Fruit fly (Drosophila melanogaster) whole organism, embryonic: ENCODE data around the gene Ntf-2r.

Experiments
- Adf1 ChIP-seq: fragments of 200-800 bp; sonication (Bioruptor generic); IDR thresholded peaks from 2 replicates; pipeline ENCODE4 v1.3.6; 2022; ENCODE audit warnings: missing biosample characterization, missing genetic modification characterization
- C15 ChIP-seq: fragments of 200-800 bp; sonication (Bioruptor generic); IDR thresholded peaks from 3 replicates; pipeline ENCODE4 v1.3.6; 2022; ENCODE audit warnings: missing biosample characterization, missing genetic modification characterization
- CG10321 ChIP-seq: fragments of 200-800 bp; sonication (Bioruptor generic); IDR thresholded peaks from 2 replicates; pipeline ENCODE4 v1.3.6; 2022; ENCODE audit warnings: missing biosample characterization, missing genetic modification characterization
- CG10959 ChIP-seq: fragments of 200-800 bp; sonication (Bioruptor generic); IDR thresholded peaks from 2 replicates; pipeline ENCODE4 v1.3.6; 2022; ENCODE audit warnings: missing biosample characterization, missing genetic modification characterization
- CG11247 ChIP-seq: fragments of 200-800 bp; sonication (Bioruptor generic); IDR thresholded peaks from 2 replicates; pipeline ENCODE4 v1.3.6; 2022; ENCODE audit warnings: missing biosample characterization, missing genetic modification characterization
- CG11456 ChIP-seq: fragments of 200-800 bp; sonication (Bioruptor generic); IDR thresholded peaks from 3 replicates; pipeline ENCODE4 v1.3.6; 2022; ENCODE audit warnings: missing biosample characterization, missing genetic modification characterization
- CG11723 ChIP-seq: fragments of 200-800 bp; sonication (Bioruptor generic); optimal IDR thresholded peaks from 2 replicates; lab custom pipeline; 2017; ENCODE audit warnings: missing biosample characterization, mild to moderate bottlenecking, missing genetic modification characterization
- CG13296 ChIP-seq: fragments of 200-800 bp; sonication (Bioruptor generic); optimal IDR thresholded peaks from 3 replicates; lab custom pipeline; 2018; ENCODE audit warnings: missing biosample characterization, mild to moderate bottlenecking, missing genetic modification characterization
- CG14441 ChIP-seq: fragments of 200-800 bp; sonication (Bioruptor generic); IDR thresholded peaks from 2 replicates; pipeline ENCODE4 v1.3.6; 2022; ENCODE audit warnings: missing biosample characterization, missing genetic modification characterization
- CG14710 ChIP-seq: fragments of 200-800 bp; sonication (Bioruptor generic); optimal IDR thresholded peaks from 3 replicates; lab custom pipeline; 2019; ENCODE audit warnings: missing biosample characterization, mild to moderate bottlenecking, missing genetic modification characterization, moderate library complexity
- CG14965 ChIP-seq: fragments of 200-800 bp; sonication (Bioruptor generic); optimal IDR thresholded peaks from 2 replicates; lab custom pipeline; 2016; ENCODE audit warnings: missing biosample characterization, missing genetic modification characterization, borderline replicate concordance
- CG16863 ChIP-seq: fragments of 200-800 bp; sonication (Bioruptor generic); optimal IDR thresholded peaks from 3 replicates; lab custom pipeline; 2016; ENCODE audit warnings: missing biosample characterization, missing genetic modification characterization
- CG17361 ChIP-seq: fragments of 200-800 bp; sonication (Bioruptor generic); IDR thresholded peaks from 3 replicates; pipeline ENCODE4 v1.3.6; 2022; ENCODE audit warnings: missing biosample characterization, missing genetic modification characterization
- CG17385 ChIP-seq: fragments of 200-800 bp; sonication (Bioruptor generic); optimal IDR thresholded peaks from 3 replicates; lab custom pipeline; 2018; ENCODE audit warnings: missing biosample characterization, mild to moderate bottlenecking, missing genetic modification characterization
- CG18262 ChIP-seq: fragments of 200-800 bp; optimal IDR thresholded peaks from 3 replicates; lab custom pipeline; 2019; ENCODE audit warnings: missing biosample characterization, mild to moderate bottlenecking, missing genetic modification characterization, moderate library complexity
- CG3065 ChIP-seq: fragments of 200-800 bp; sonication (Bioruptor generic); optimal IDR thresholded peaks from 2 replicates; lab custom pipeline; 2016; ENCODE audit warnings: missing biosample characterization, missing genetic modification characterization
- CG5953 ChIP-seq: fragments of 200-800 bp; sonication (Bioruptor generic); IDR thresholded peaks from 2 replicates; pipeline ENCODE4 v1.3.6; 2022; ENCODE audit warnings: missing biosample characterization, missing genetic modification characterization
- CG6765 ChIP-seq: fragments of 200-800 bp; sonication (Bioruptor generic); optimal IDR thresholded peaks from 3 replicates; lab custom pipeline; 2017; ENCODE audit warnings: missing biosample characterization, mild to moderate bottlenecking, missing genetic modification characterization
- CG7271 ChIP-seq: fragments of 200-800 bp; sonication (Bioruptor generic); optimal IDR thresholded peaks from 2 replicates; lab custom pipeline; 2018; ENCODE audit warnings: missing biosample characterization, mild to moderate bottlenecking, missing genetic modification characterization, moderate library complexity
- CG7839 ChIP-seq: fragments of 200-800 bp; sonication (Bioruptor generic); optimal IDR thresholded peaks from 3 replicates; lab custom pipeline; 2018; ENCODE audit warnings: missing biosample characterization, mild to moderate bottlenecking, missing genetic modification characterization, moderate library complexity
- CG9437 ChIP-seq: fragments of 200-800 bp; sonication (Bioruptor generic); optimal IDR thresholded peaks from 2 replicates; lab custom pipeline; 2018; ENCODE audit warnings: missing biosample characterization, mild to moderate bottlenecking, missing genetic modification characterization
- CG9932 ChIP-seq: fragments of 200-800 bp; sonication (Bioruptor generic); IDR thresholded peaks from 2 replicates; pipeline ENCODE4 v1.3.6; 2022; ENCODE audit warnings: missing biosample characterization, missing genetic modification characterization
- Camta ChIP-seq: fragments of 200-800 bp; sonication (Bioruptor generic); optimal IDR thresholded peaks from 2 replicates; lab custom pipeline; 2016; ENCODE audit warnings: missing biosample characterization, missing genetic modification characterization
- Chrac-16 ChIP-seq: fragments of 200-800 bp; sonication (Bioruptor generic); optimal IDR thresholded peaks from 3 replicates; lab custom pipeline; 2016; ENCODE audit warnings: missing biosample characterization, missing genetic modification characterization
- HLHmδ ChIP-seq: fragments of 200-800 bp; sonication (Bioruptor generic); optimal IDR thresholded peaks from 2 replicates; lab custom pipeline; 2018; ENCODE audit warnings: missing biosample characterization, mild to moderate bottlenecking, missing genetic modification characterization, moderate library complexity
- HmgZ ChIP-seq: fragments of 200-800 bp; sonication (Bioruptor generic); optimal IDR thresholded peaks from 2 replicates; lab custom pipeline; 2018; ENCODE audit warnings: missing biosample characterization, mild to moderate bottlenecking, missing genetic modification characterization
- Lhr ChIP-seq: fragments of 200-800 bp; sonication (Bioruptor generic); optimal IDR thresholded peaks from 3 replicates; lab custom pipeline; 2017; ENCODE audit warnings: mild to moderate bottlenecking, missing biosample characterization, missing genetic modification reagents, missing genetic modification characterization
- MESR4 ChIP-seq: fragments of 200-800 bp; sonication (Bioruptor generic); optimal IDR thresholded peaks from 2 replicates; lab custom pipeline; 2018; ENCODE audit warnings: missing biosample characterization, mild to moderate bottlenecking, missing genetic modification characterization, moderate library complexity
- Med ChIP-seq: fragments of 200-800 bp; sonication (Bioruptor generic); peaks from one replicate; lab custom pipeline; 2016; ENCODE audit warnings: missing biosample characterization, missing genetic modification characterization, mild to moderate bottlenecking, inconsistent platforms, moderate library complexity
- Mes4 ChIP-seq: fragments of 200-800 bp; sonication (Bioruptor generic); optimal IDR thresholded peaks from 2 replicates; lab custom pipeline; 2016; ENCODE audit warnings: missing biosample characterization, missing genetic modification characterization
- Pdp1 ChIP-seq, 2 experiments: fragments of 200-800 bp; sonication (Bioruptor generic); optimal IDR thresholded peaks; 3 replicates each; lab custom pipeline; 2016; ENCODE audit warnings: missing biosample characterization in 2 of 2, missing genetic modification characterization in 2 of 2, mild to moderate bottlenecking in 1 of 2, moderate library complexity in 1 of 2
- Rfx ChIP-seq: fragments of 200-800 bp; sonication (Bioruptor generic); IDR thresholded peaks from 2 replicates; pipeline ENCODE4 v1.3.6; 2022; ENCODE audit warnings: missing biosample characterization, missing genetic modification characterization
- Sry-β ChIP-seq: fragments of 200-800 bp; sonication (Bioruptor generic); optimal IDR thresholded peaks from 2 replicates; lab custom pipeline; 2018; ENCODE audit warnings: missing biosample characterization, mild to moderate bottlenecking, missing genetic modification characterization, moderate library complexity
- TFAM ChIP-seq: fragments of 200-800 bp; sonication (Bioruptor generic); optimal IDR thresholded peaks from 2 replicates; lab custom pipeline; 2017; ENCODE audit warnings: missing biosample characterization, missing genetic modification characterization, inconsistent platforms
- ash1 ChIP-seq: fragments of 200-800 bp; sonication (Bioruptor generic); optimal IDR thresholded peaks from 2 replicates; lab custom pipeline; 2018; ENCODE audit warnings: missing biosample characterization, mild to moderate bottlenecking, missing genetic modification characterization
- fu2 ChIP-seq: fragments of 200-800 bp; sonication (Bioruptor generic); optimal IDR thresholded peaks from 2 replicates; lab custom pipeline; 2016; ENCODE audit warnings: missing biosample characterization, missing genetic modification characterization
- her ChIP-seq: fragments of 200-800 bp; sonication (Bioruptor generic); optimal IDR thresholded peaks from 2 replicates; lab custom pipeline; 2016; ENCODE audit warnings: missing biosample characterization, missing genetic modification characterization
- hkb ChIP-seq, 2 experiments: fragments of 200-800 bp in 1 of 2; fragments of >200 bp in 1 of 2; sonication (Bioruptor generic) in 1 of 2; IDR thresholded peaks in 1 of 2; optimal IDR thresholded peaks in 1 of 2; 2 replicates each; pipeline versions ENCODE4 v1.3.6 to Lab custom; 2017 to 2022; ENCODE audit warnings: missing biosample characterization in 1 of 2, missing genetic modification characterization in 1 of 2
- jigr1 ChIP-seq: fragments of 200-800 bp; sonication (Bioruptor generic); IDR thresholded peaks from 3 replicates; pipeline ENCODE4 v1.3.6; 2022; ENCODE audit warnings: missing biosample characterization, missing genetic modification characterization
- knrl ChIP-seq: fragments of 200-800 bp; sonication (Bioruptor generic); IDR thresholded peaks from 3 replicates; pipeline ENCODE4 v1.3.6; 2022; ENCODE audit warnings: missing biosample characterization, missing genetic modification characterization; ENCODE audit not compliant: partially characterized antibody
- lmd ChIP-seq: fragments of 200-800 bp; sonication (Bioruptor generic); IDR thresholded peaks from 2 replicates; pipeline ENCODE4 v1.3.6; 2022; ENCODE audit warnings: missing biosample characterization, missing genetic modification characterization
- mld ChIP-seq: fragments of 200-800 bp; sonication (Bioruptor generic); IDR thresholded peaks from 3 replicates; pipeline ENCODE4 v1.3.6; 2022; ENCODE audit warnings: missing biosample characterization, missing genetic modification characterization; ENCODE audit not compliant: partially characterized antibody
- pita ChIP-seq: fragments of 200-800 bp; sonication (Bioruptor generic); optimal IDR thresholded peaks from 2 replicates; lab custom pipeline; 2017; ENCODE audit warnings: missing biosample characterization, mild to moderate bottlenecking, missing genetic modification characterization
- pzg ChIP-seq: fragments of 200-800 bp; sonication (Bioruptor generic); optimal IDR thresholded peaks from 3 replicates; lab custom pipeline; 2018; ENCODE audit warnings: missing biosample characterization, mild to moderate bottlenecking, missing genetic modification characterization, moderate library complexity
- scrt ChIP-seq: fragments of 200-800 bp; sonication (Bioruptor generic); optimal IDR thresholded peaks from 2 replicates; lab custom pipeline; 2018; ENCODE audit warnings: missing biosample characterization, mild to moderate bottlenecking, missing genetic modification characterization, moderate library complexity
- slbo ChIP-seq: fragments of 200-800 bp; sonication (Bioruptor generic); IDR thresholded peaks from 2 replicates; pipeline ENCODE4 v1.3.6; 2022; ENCODE audit warnings: missing biosample characterization, missing genetic modification characterization
- so ChIP-seq: fragments of 200-800 bp; sonication (Bioruptor generic); IDR thresholded peaks from 3 replicates; pipeline ENCODE4 v1.3.6; 2022; ENCODE audit warnings: missing biosample characterization, missing genetic modification characterization
- trh ChIP-seq: fragments of 200-800 bp; sonication (Bioruptor generic); optimal IDR thresholded peaks from 2 replicates; lab custom pipeline; 2016; ENCODE audit warnings: missing biosample characterization, missing genetic modification characterization
- wek ChIP-seq: fragments of 200-800 bp; sonication (Bioruptor generic); optimal IDR thresholded peaks from 3 replicates; lab custom pipeline; 2018; ENCODE audit warnings: missing biosample characterization, mild to moderate bottlenecking, missing genetic modification characterization, moderate library complexity
- zen ChIP-seq: fragments of 200-800 bp; sonication (Bioruptor generic); optimal IDR thresholded peaks from 3 replicates; lab custom pipeline; 2018; ENCODE audit warnings: missing biosample characterization, mild to moderate bottlenecking, missing genetic modification characterization, moderate library complexity

The Ntf-2r gene

dm6 chr2L:18441220-18441619 lies 13.2 kb upstream of the Ntf-2r start (continued):
- peak; percentile 37; the same call in 1 of the 2 replicates for TF ChIP-seq CG11247 (GFP tag; lab: Robert Waterston, UW)
- TF ChIP-seq Chrac-16 (GFP tag; lab: Kevin White, UChicago) = peak; percentile 0
- TF ChIP-seq CG11456 (GFP tag; lab: Robert Waterston, UW) = peak; percentile 78
- TF ChIP-seq CG17361 (GFP tag; lab: Robert Waterston, UW) = peak; percentile 42; the same call in 1 of the 3 replicates
- TF ChIP-seq fu2 (GFP tag; lab: Kevin White, UChicago) = peak; percentile 28
- no peak for TF ChIP-seq ash1
- TF ChIP-seq CG13296 (GFP tag; lab: Kevin White, UChicago) = no peak
- no peak for TF ChIP-seq Camta (GFP tag; lab: Kevin White, UChicago)
- peak; percentile 64 for TF ChIP-seq slbo
- no peak for TF ChIP-seq TFAM (GFP tag; lab: Kevin White, UChicago)
- TF ChIP-seq CG9437 (GFP tag; lab: Kevin White, UChicago) = no peak
- no peak for TF ChIP-seq jigr1
- TF ChIP-seq wek (GFP tag; lab: Kevin White, UChicago) = no peak
- TF ChIP-seq CG11723 = no peak
- TF ChIP-seq CG14710 (tag; lab: Kevin White, UChicago) = peak; percentile 23
- TF ChIP-seq MESR4 (GFP tag; lab: Kevin White, UChicago) = no peak
- TF ChIP-seq CG7839 (tag; lab: Kevin White, UChicago) = peak; percentile 39
- TF ChIP-seq CG18262 (tag; lab: Kevin White, UChicago) = peak; percentile 4
- no peak for TF ChIP-seq pzg (GFP tag; lab: Kevin White, UChicago)
- no peak for TF ChIP-seq hkb (optimal IDR thresholded peaks at IDR 0.05; lab: Kevin White, UChicago)
- no peak for TF ChIP-seq hkb (GFP tag; IDR thresholded peaks at IDR 0.05; lab: Robert Waterston, UW)
- TF ChIP-seq Sry-β (GFP tag; lab: Kevin White, UChicago) = no peak
- TF ChIP-seq CG14441 (GFP tag; lab: Robert Waterston, UW) = peak; percentile 21; the same call in 1 of the 2 replicates
- TF ChIP-seq CG6765 (GFP tag; lab: Kevin White, UChicago) = no peak
- TF ChIP-seq CG9932 = peak; percentile 16; the same call in 1 of the 2 replicates
- no peak for TF ChIP-seq HLHmδ (GFP tag; lab: Kevin White, UChicago)
- TF ChIP-seq CG10959 (GFP tag; lab: Robert Waterston, UW) = no peak; the same call in 1 of the 2 replicates
- no peak for TF ChIP-seq mld (GFP tag; lab: Robert Waterston, UW)
- TF ChIP-seq HmgZ (tag; lab: Kevin White, UChicago) = peak; percentile 32
- no peak for TF ChIP-seq so (GFP tag; lab: Robert Waterston, UW)
- no peak for TF ChIP-seq CG16863 (GFP tag; lab: Kevin White, UChicago)
- peak; percentile 87 for TF ChIP-seq Med (GFP tag; lab: Kevin White, UChicago)
- no peak for TF ChIP-seq Adf1 (GFP tag; lab: Robert Waterston, UW)
- peak; percentile 15; the same call in 1 of the 2 replicates for TF ChIP-seq CG10321 (GFP tag; lab: Robert Waterston, UW)
- peak in 1 of 2 experiments; percentile 6 for TF ChIP-seq Pdp1 (GFP tag; optimal IDR thresholded peaks at IDR 0.05; lab: Kevin White, UChicago)
- TF ChIP-seq pita = peak; percentile 6
- TF ChIP-seq CG14965 (GFP tag; lab: Kevin White, UChicago) = no peak
- no peak for TF ChIP-seq C15
- no peak for TF ChIP-seq lmd (GFP tag; lab: Robert Waterston, UW)
- TF ChIP-seq Rfx (GFP tag; lab: Robert Waterston, UW) = peak; percentile 73
- TF ChIP-seq trh (GFP tag; lab: Kevin White, UChicago) = no peak
- TF ChIP-seq scrt = no peak
- TF ChIP-seq knrl (GFP tag; lab: Robert Waterston, UW) = peak; percentile 65
- TF ChIP-seq CG17385 (GFP tag; lab: Kevin White, UChicago) = no peak
- no peak for TF ChIP-seq Mes4 (GFP tag; lab: Kevin White, UChicago)
- TF ChIP-seq zen = no peak
- no peak for TF ChIP-seq CG7271 (tag; lab: Kevin White, UChicago)
- no peak for TF ChIP-seq CG5953 (GFP tag; lab: Robert Waterston, UW)
- TF ChIP-seq CG3065 (GFP tag; lab: Kevin White, UChicago) = no peak
- peak; percentile 31 for TF ChIP-seq Lhr (GFP tag; lab: Kevin White, UChicago)
- TF ChIP-seq her (GFP tag; lab: Kevin White, UChicago) = no peak
